Worm (Caenorhabditis elegans): ENCODE results near the gene cyb-1.

DNA sequence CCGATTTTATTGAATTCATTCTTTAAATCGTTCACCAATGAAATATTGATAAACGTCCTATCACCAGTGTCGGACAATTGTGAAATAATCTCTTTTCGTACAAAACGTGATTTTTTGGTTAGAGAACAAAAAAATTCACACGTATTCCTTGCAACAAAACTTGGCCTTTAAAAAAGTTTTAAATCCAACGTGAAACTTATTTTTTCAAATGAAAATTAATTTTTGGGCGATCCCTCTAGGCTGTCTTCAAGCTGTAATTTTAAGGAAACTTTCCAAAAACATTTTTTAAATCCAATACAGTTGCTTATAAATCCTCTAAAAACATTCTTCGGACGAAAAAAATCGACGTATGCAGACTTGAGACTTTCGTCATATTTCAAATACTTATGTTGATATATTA, 19.7 kb downstream of the cyb-1 start, which contains the start of gene T25B9.5:
- TF ChIP-seq nhr-28 (tag; optimal IDR thresholded peaks at IDR 0.05) (no peak), Y75B8A.6 (GFP tag; IDR thresholded peaks at IDR 0.05) (no peak), ama-1 (optimal IDR thresholded peaks at IDR 0.05) (no peak), nhr-237 (tag; optimal IDR thresholded peaks at IDR 0.05) (no peak), lin-38 (GFP tag; IDR thresholded peaks at IDR 0.05) (no peak), ceh-20 (GFP tag; IDR thresholded peaks at IDR 0.05) (no peak), gei-8 (GFP tag; optimal IDR thresholded peaks at IDR 0.05) (no peak), egl-27 (tag; optimal IDR thresholded peaks at IDR 0.05) (no peak), mdl-1 (tag; optimal IDR thresholded peaks at IDR 0.05) (no peak)

Data from whole organism, L4 larva.